Fruit fly (Drosophila melanogaster) whole organism, embryonic: ENCODE data around the gene Osi21.
A peak's percentile ranks its signal among the peaks of the same experiment; 100 is the strongest.

Experiments
- Atf-2 ChIP-seq: fragments of 200-800 bp; sonication (Bioruptor generic); optimal IDR thresholded peaks from 2 replicates; lab custom pipeline; 2016; ENCODE audit warnings: missing biosample characterization, missing genetic modification characterization
- B-H1 ChIP-seq: fragments of 200-800 bp; sonication (Bioruptor generic); IDR thresholded peaks from 3 replicates; pipeline ENCODE4 v1.3.6; 2022; ENCODE audit warnings: missing biosample characterization, missing genetic modification characterization
- CG10959 ChIP-seq: fragments of 200-800 bp; sonication (Bioruptor generic); IDR thresholded peaks from 2 replicates; pipeline ENCODE4 v1.3.6; 2022; ENCODE audit warnings: missing biosample characterization, missing genetic modification characterization
- CG11085 ChIP-seq: fragments of 200-800 bp; sonication (Bioruptor generic); IDR thresholded peaks from 2 replicates; pipeline ENCODE4 v1.3.6; 2022; ENCODE audit warnings: missing biosample characterization, missing genetic modification characterization
- CG11504 ChIP-seq: fragments of 200-800 bp; sonication (Bioruptor generic); optimal IDR thresholded peaks from 3 replicates; lab custom pipeline; 2019; ENCODE audit warnings: missing biosample characterization, mild to moderate bottlenecking, missing genetic modification characterization, moderate library complexity
- CG11695 ChIP-seq: fragments of 200-800 bp; sonication (Bioruptor generic); IDR thresholded peaks from 3 replicates; pipeline ENCODE4 v1.3.6; 2022; ENCODE audit warnings: missing biosample characterization, missing genetic modification characterization
- CG11696 ChIP-seq: fragments of 200-800 bp; sonication (Bioruptor generic); IDR thresholded peaks from 2 replicates; pipeline ENCODE4 v1.3.6; 2022; ENCODE audit warnings: missing biosample characterization, missing genetic modification characterization
- CG12071 ChIP-seq: fragments of 200-800 bp; sonication (Bioruptor generic); optimal IDR thresholded peaks from 3 replicates; lab custom pipeline; 2018; ENCODE audit warnings: missing biosample characterization, mild to moderate bottlenecking, missing genetic modification characterization
- CG12155 ChIP-seq: fragments of 200-800 bp; sonication (Bioruptor generic); optimal IDR thresholded peaks from 3 replicates; lab custom pipeline; 2016; ENCODE audit warnings: missing biosample characterization, missing genetic modification characterization
- CG12769 ChIP-seq: fragments of 200-800 bp; sonication (Bioruptor generic); optimal IDR thresholded peaks from 2 replicates; lab custom pipeline; 2019; ENCODE audit warnings: missing biosample characterization, mild to moderate bottlenecking, missing genetic modification characterization, moderate library complexity
- CG14014 ChIP-seq: fragments of 200-800 bp; sonication (Bioruptor generic); IDR thresholded peaks from 2 replicates; pipeline ENCODE4 v1.3.6; 2022; ENCODE audit warnings: missing biosample characterization, missing genetic modification characterization
- CG14667 ChIP-seq: fragments of 200-800 bp; sonication (Bioruptor generic); IDR thresholded peaks from 2 replicates; pipeline ENCODE4 v1.3.6; 2022; ENCODE audit warnings: missing biosample characterization, missing genetic modification characterization
- CG17802 ChIP-seq: fragments of 200-800 bp; sonication (Bioruptor generic); optimal IDR thresholded peaks from 2 replicates; lab custom pipeline; 2018; ENCODE audit warnings: missing biosample characterization, mild to moderate bottlenecking, missing genetic modification characterization, moderate library complexity
- CG18262 ChIP-seq: fragments of 200-800 bp; optimal IDR thresholded peaks from 3 replicates; lab custom pipeline; 2019; ENCODE audit warnings: missing biosample characterization, mild to moderate bottlenecking, missing genetic modification characterization, moderate library complexity
- CG2116 ChIP-seq: fragments of 200-800 bp; sonication (Bioruptor generic); optimal IDR thresholded peaks from 3 replicates; lab custom pipeline; 2018; ENCODE audit warnings: missing biosample characterization, mild to moderate bottlenecking, missing genetic modification characterization
- CG2712 ChIP-seq: fragments of 200-800 bp; optimal IDR thresholded peaks from 3 replicates; lab custom pipeline; 2019; ENCODE audit warnings: missing biosample characterization, mild to moderate bottlenecking, missing genetic modification characterization, moderate library complexity
- CG2889 ChIP-seq: fragments of 200-800 bp; sonication (Bioruptor generic); IDR thresholded peaks from 3 replicates; pipeline ENCODE4 v1.3.6; 2022; ENCODE audit warnings: missing biosample characterization, missing genetic modification characterization
- CG31224 ChIP-seq: fragments of 200-800 bp; sonication (Bioruptor generic); IDR thresholded peaks from 2 replicates; pipeline ENCODE4 v1.3.6; 2022; ENCODE audit warnings: missing biosample characterization, missing genetic modification characterization
- CG31441 ChIP-seq: fragments of 200-800 bp; sonication (Bioruptor generic); IDR thresholded peaks from 2 replicates; pipeline ENCODE4 v1.3.6; 2022; ENCODE audit warnings: missing biosample characterization, missing genetic modification characterization
- CG33213 ChIP-seq: fragments of 200-800 bp; sonication (Bioruptor generic); optimal IDR thresholded peaks from 3 replicates; lab custom pipeline; 2016; ENCODE audit warnings: missing biosample characterization, missing genetic modification characterization
- CG3838 ChIP-seq: fragments of 200-800 bp; sonication (Bioruptor generic); optimal IDR thresholded peaks from 3 replicates; lab custom pipeline; 2016; ENCODE audit warnings: missing biosample characterization, missing genetic modification characterization
- CG6654 ChIP-seq: fragments of 200-800 bp; sonication (Bioruptor generic); optimal IDR thresholded peaks from 2 replicates; lab custom pipeline; 2017; ENCODE audit warnings: missing biosample characterization, mild to moderate bottlenecking, missing genetic modification characterization
- CG6689 ChIP-seq: fragments of 200-800 bp; sonication (Bioruptor generic); IDR thresholded peaks from 2 replicates; pipeline ENCODE4 v1.3.6; 2022; ENCODE audit warnings: missing biosample characterization, missing genetic modification characterization
- CG7963 ChIP-seq: fragments of 200-800 bp; sonication (Bioruptor generic); IDR thresholded peaks from 3 replicates; pipeline ENCODE4 v1.3.6; 2022; ENCODE audit warnings: missing biosample characterization, missing genetic modification characterization; ENCODE audit not compliant: partially characterized antibody
- CG8765 ChIP-seq: fragments of 200-800 bp; sonication (Bioruptor generic); IDR thresholded peaks from 2 replicates; pipeline ENCODE4 v1.3.6; 2022; ENCODE audit warnings: missing biosample characterization, missing genetic modification characterization
- CG9797 ChIP-seq: fragments of 200-800 bp; sonication (Bioruptor generic); optimal IDR thresholded peaks from 3 replicates; lab custom pipeline; 2018; ENCODE audit warnings: missing biosample characterization, mild to moderate bottlenecking, missing genetic modification characterization
- Dip3 ChIP-seq: fragments of 200-800 bp; sonication (Bioruptor generic); optimal IDR thresholded peaks from 3 replicates; lab custom pipeline; 2016; ENCODE audit warnings: missing biosample characterization, missing genetic modification characterization
- Ets65A ChIP-seq: fragments of 200-800 bp; sonication (Bioruptor generic); peaks from one replicate; lab custom pipeline; 2016; ENCODE audit warnings: missing biosample characterization, missing genetic modification characterization
- Ets97D ChIP-seq: fragments of 200-800 bp; sonication (Bioruptor generic); optimal IDR thresholded peaks from 3 replicates; lab custom pipeline; 2016; ENCODE audit warnings: missing biosample characterization, missing genetic modification characterization
- H15 ChIP-seq: fragments of 200-800 bp; sonication (Bioruptor generic); IDR thresholded peaks from 3 replicates; pipeline ENCODE4 v1.3.6; 2022; ENCODE audit warnings: missing biosample characterization, missing genetic modification characterization
- Hmx ChIP-seq: fragments of 200-800 bp; sonication (Bioruptor generic); optimal IDR thresholded peaks from 2 replicates; lab custom pipeline; 2016; ENCODE audit warnings: missing biosample characterization, missing genetic modification characterization
- Med ChIP-seq: fragments of 200-800 bp; sonication (Bioruptor generic); peaks from one replicate; lab custom pipeline; 2016; ENCODE audit warnings: missing biosample characterization, missing genetic modification characterization, mild to moderate bottlenecking, inconsistent platforms, moderate library complexity
- NC2α ChIP-seq: fragments of 200-800 bp; sonication (Bioruptor generic); optimal IDR thresholded peaks from 2 replicates; lab custom pipeline; 2016; ENCODE audit warnings: missing biosample characterization, missing genetic modification characterization
- NC2β ChIP-seq: fragments of 200-800 bp; sonication (Bioruptor generic); optimal IDR thresholded peaks from 2 replicates; lab custom pipeline; 2016; ENCODE audit warnings: missing biosample characterization, missing genetic modification characterization
- bsh ChIP-seq, 2 experiments: fragments of 200-800 bp; sonication (Bioruptor generic); optimal IDR thresholded peaks; 2 replicates each; lab custom pipeline; 2017 to 2018; ENCODE audit warnings: mild to moderate bottlenecking in 2 of 2, missing biosample characterization in 2 of 2, missing genetic modification characterization in 2 of 2, moderate library complexity in 1 of 2
- cas ChIP-seq: fragments of 200-800 bp; sonication (Bioruptor generic); IDR thresholded peaks from 2 replicates; pipeline ENCODE4 v1.3.6; 2022; ENCODE audit warnings: missing biosample characterization, missing genetic modification characterization
- dmrt11E ChIP-seq: fragments of 200-800 bp; sonication (Bioruptor generic); optimal IDR thresholded peaks from 3 replicates; lab custom pipeline; 2018; ENCODE audit warnings: missing biosample characterization, mild to moderate bottlenecking, missing genetic modification characterization, moderate library complexity
- fd96Cb ChIP-seq: fragments of 200-800 bp; sonication (Bioruptor generic); optimal IDR thresholded peaks from 2 replicates; lab custom pipeline; 2018; ENCODE audit warnings: missing biosample characterization, mild to moderate bottlenecking, missing genetic modification characterization, moderate library complexity
- ftz-f1 ChIP-seq: fragments of 200-800 bp; sonication (Bioruptor generic); optimal IDR thresholded peaks from 2 replicates; lab custom pipeline; 2016; ENCODE audit warnings: missing biosample characterization, missing genetic modification characterization
- gem ChIP-seq: fragments of 200-800 bp; sonication (Bioruptor generic); optimal IDR thresholded peaks from 2 replicates; lab custom pipeline; 2019; ENCODE audit warnings: missing biosample characterization, mild to moderate bottlenecking, missing genetic modification characterization, moderate library complexity
- grau ChIP-seq: fragments of 200-800 bp; optimal IDR thresholded peaks from 3 replicates; lab custom pipeline; 2019; ENCODE audit warnings: missing biosample characterization, mild to moderate bottlenecking, missing genetic modification characterization, moderate library complexity
- h ChIP-seq: fragments of >200 bp; optimal IDR thresholded peaks from 2 replicates; lab custom pipeline; 2017
- ham ChIP-seq: fragments of 200-800 bp; sonication (Bioruptor generic); IDR thresholded peaks from 2 replicates; pipeline ENCODE4 v1.3.6; 2022; ENCODE audit warnings: missing biosample characterization, missing genetic modification characterization
- insv ChIP-seq, 2 experiments: fragments of 200-800 bp; sonication (Bioruptor generic); optimal IDR thresholded peaks; 3 replicates each; lab custom pipeline; 2016 to 2018; ENCODE audit warnings: missing biosample characterization in 2 of 2, missing genetic modification characterization in 2 of 2
- lbe ChIP-seq: fragments of 200-800 bp; sonication (Bioruptor generic); optimal IDR thresholded peaks from 2 replicates; lab custom pipeline; 2016; ENCODE audit warnings: missing biosample characterization, mild to moderate bottlenecking, missing genetic modification characterization
- odd ChIP-seq: fragments of 200-800 bp; sonication (Bioruptor generic); optimal IDR thresholded peaks from 2 replicates; lab custom pipeline; 2017; ENCODE audit warnings: missing biosample characterization, mild to moderate bottlenecking, missing genetic modification characterization
- pros ChIP-seq: fragments of 200-800 bp; sonication (Bioruptor generic); optimal IDR thresholded peaks from 3 replicates; lab custom pipeline; 2019; ENCODE audit warnings: missing biosample characterization, mild to moderate bottlenecking, missing genetic modification characterization, moderate library complexity
- sens ChIP-seq: fragments of 200-800 bp; sonication (Bioruptor generic); peaks from one replicate; lab custom pipeline; 2016; ENCODE audit warnings: missing biosample characterization, missing genetic modification characterization
- tup ChIP-seq: fragments of 200-800 bp; sonication (Bioruptor generic); optimal IDR thresholded peaks from 2 replicates; lab custom pipeline; 2016; ENCODE audit warnings: missing biosample characterization, mild to moderate bottlenecking, missing genetic modification characterization, moderate library complexity
- unpg ChIP-seq: fragments of 200-800 bp; sonication (Bioruptor generic); optimal IDR thresholded peaks from 3 replicates; lab custom pipeline; 2018; ENCODE audit warnings: missing biosample characterization, mild to moderate bottlenecking, missing genetic modification characterization, moderate library complexity
- wor ChIP-seq: fragments of 200-800 bp; sonication (Bioruptor generic); IDR thresholded peaks from 2 replicates; pipeline ENCODE4 v1.3.6; 2022; ENCODE audit warnings: missing biosample characterization, missing genetic modification characterization
- zfh1 ChIP-seq: fragments of 200-800 bp; sonication (Bioruptor generic); IDR thresholded peaks from 3 replicates; pipeline ENCODE4 v1.3.6; 2022; ENCODE audit warnings: missing biosample characterization, missing genetic modification characterization

The Osi21 gene

DNA sequence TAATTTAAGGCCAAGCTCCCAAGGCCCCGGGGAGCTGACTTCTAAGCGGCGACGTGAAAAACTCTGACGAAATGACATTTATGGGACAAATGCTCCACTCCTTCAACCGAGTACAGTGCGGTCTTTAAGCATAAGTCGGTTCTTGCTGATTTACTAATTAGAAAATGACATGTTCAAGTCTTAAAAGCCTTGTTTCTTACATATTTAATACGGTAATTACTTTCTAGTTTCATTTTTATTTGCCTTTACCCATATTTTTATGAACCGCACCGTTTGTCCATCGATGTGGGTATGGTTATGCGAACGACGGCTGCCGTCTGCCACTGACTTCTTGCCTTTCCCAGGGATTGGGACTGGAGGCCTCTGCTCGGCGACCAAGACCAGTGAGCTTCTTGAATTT is 42.9 kb upstream of the Osi21 start:
- no peak for TF ChIP-seq Hmx (GFP tag; lab: Kevin White, UChicago)
- 0 out of 3 replicates have a peak, but pooled peaks have one; percentile 31 for TF ChIP-seq CG11695 (GFP tag; lab: Robert Waterston, UW)
- TF ChIP-seq CG14667, result no peak
- no peak for TF ChIP-seq CG12769 (tag; lab: Kevin White, UChicago)
- peak; percentile 14 for TF ChIP-seq fd96Cb (tag; lab: Kevin White, UChicago)
- TF ChIP-seq Med, result peak; percentile 53
- TF ChIP-seq CG18262 (tag; lab: Kevin White, UChicago), result peak; percentile 10
- TF ChIP-seq CG11504 (tag; lab: Kevin White, UChicago), result peak; percentile 5
- TF ChIP-seq zfh1 (GFP tag; lab: Robert Waterston, UW), result 0 out of 3 replicates have a peak, but pooled peaks have one; percentile 7
- no peak for TF ChIP-seq ftz-f1 (GFP tag; lab: Kevin White, UChicago)
- peak; percentile 16 for TF ChIP-seq CG2712 (tag; lab: Kevin White, UChicago)
- TF ChIP-seq odd (GFP tag; lab: Kevin White, UChicago), result no peak
- TF ChIP-seq gem, result peak; percentile 14
- TF ChIP-seq bsh (GFP tag; optimal IDR thresholded peaks at IDR 0.05; lab: Kevin White, UChicago), result peak in 1 of 2 experiments; percentile 20
- no peak for TF ChIP-seq CG7963 (GFP tag; lab: Robert Waterston, UW)
- TF ChIP-seq insv (GFP tag; optimal IDR thresholded peaks at IDR 0.05; lab: Kevin White, UChicago), result no peak
- TF ChIP-seq tup (GFP tag; lab: Kevin White, UChicago), result no peak
- peak; percentile 1 for TF ChIP-seq dmrt11E (tag; lab: Kevin White, UChicago)
- TF ChIP-seq Ets65A (GFP tag; lab: Kevin White, UChicago), result peak; percentile 71
- TF ChIP-seq unpg (GFP tag; lab: Kevin White, UChicago), result peak; percentile 5
- peak; percentile 7 for TF ChIP-seq lbe (GFP tag; lab: Kevin White, UChicago)
- TF ChIP-seq CG10959, result 0 out of 2 replicates have a peak, but pooled peaks have one; percentile 12

DNA sequence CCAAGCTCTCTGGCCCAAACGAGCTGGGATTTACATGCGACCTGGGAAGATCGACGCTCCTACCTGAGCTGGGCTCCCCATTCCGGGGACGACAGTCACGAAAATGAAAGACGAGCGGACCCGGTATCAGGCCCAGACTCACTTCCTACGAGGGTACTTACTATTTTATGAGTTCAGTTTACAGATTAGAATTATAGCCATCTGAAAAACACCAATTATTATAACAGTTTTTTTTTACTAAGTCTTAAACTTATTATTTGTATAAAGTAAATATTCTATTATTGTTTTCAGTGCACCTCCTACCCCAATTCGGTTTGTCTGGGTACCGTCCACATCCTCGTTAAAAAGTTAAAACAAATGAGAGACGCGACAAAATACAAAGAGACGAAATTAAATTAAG is 40.9 kb upstream of the Osi21 start:
- TF ChIP-seq CG17802 (tag; lab: Kevin White, UChicago) (no peak), CG12071 (GFP tag; lab: Kevin White, UChicago) (no peak), Atf-2 (GFP tag; lab: Kevin White, UChicago) (no peak), CG11696 (GFP tag; lab: Robert Waterston, UW) (no peak), Dip3 (GFP tag; lab: Kevin White, UChicago) (no peak), CG6654 (GFP tag; lab: Kevin White, UChicago) (no peak), NC2α (GFP tag; lab: Kevin White, UChicago) (no peak), CG9797 (GFP tag; lab: Kevin White, UChicago) (no peak), CG8765 (GFP tag; lab: Robert Waterston, UW) (peak; percentile 65), CG2889 (GFP tag; lab: Robert Waterston, UW) (no peak), CG3838 (no peak), CG2116 (GFP tag; lab: Kevin White, UChicago) (no peak), pros (no peak), ham (GFP tag; lab: Robert Waterston, UW) (no peak), cas (GFP tag; lab: Robert Waterston, UW) (no peak), CG31224 (GFP tag; lab: Robert Waterston, UW) (no peak), Ets97D (GFP tag; lab: Kevin White, UChicago) (no peak), grau (tag; lab: Kevin White, UChicago) (no peak), NC2β (GFP tag; lab: Kevin White, UChicago) (no peak), h (lab: Kevin White, UChicago) (no peak), CG12769 (tag; lab: Kevin White, UChicago) (no peak), CG12155 (GFP tag; lab: Kevin White, UChicago) (no peak), CG11085 (GFP tag; lab: Robert Waterston, UW) (no peak), sens (GFP tag; lab: Kevin White, UChicago) (peak; percentile 94), CG31441 (GFP tag; lab: Robert Waterston, UW) (peak; percentile 47), wor (no peak), B-H1 (no peak), H15 (GFP tag; lab: Robert Waterston, UW) (no peak), CG14014 (GFP tag; lab: Robert Waterston, UW) (no peak), CG33213 (GFP tag; lab: Kevin White, UChicago) (no peak), CG6689 (GFP tag; lab: Robert Waterston, UW) (0 out of 2 replicates have a peak, but pooled peaks have one; percentile 31)
